Worm (Caenorhabditis elegans) whole organism, L3 larva: ENCODE data around the gene C03H5.5.

Experiments
- R02D3.7 ChIP-seq: fragments of 150-350 bp; optimal IDR thresholded peaks from 2 replicates; lab custom pipeline; 2014; ENCODE audit warnings: missing biosample characterization, missing genetic modification characterization
- aly-2 ChIP-seq: fragments of 150-350 bp; optimal IDR thresholded peaks from 2 replicates; lab custom pipeline; 2014; ENCODE audit warnings: missing biosample characterization, missing genetic modification characterization
- ama-1 ChIP-seq: fragments of 150-350 bp; optimal IDR thresholded peaks from 2 replicates; lab custom pipeline; 2018
- ceh-16 ChIP-seq: sonication (generic microtip); optimal IDR thresholded peaks from 2 replicates; lab custom pipeline; 2017; ENCODE audit warnings: missing biosample characterization, missing genetic modification characterization
- ceh-28 ChIP-seq: fragments of 150-350 bp; optimal IDR thresholded peaks from 2 replicates; lab custom pipeline; 2014; ENCODE audit warnings: missing biosample characterization, missing genetic modification reagents, missing genetic modification characterization
- daf-12 ChIP-seq: fragments of 150-350 bp; optimal IDR thresholded peaks from 2 replicates; lab custom pipeline; 2014; ENCODE audit warnings: missing biosample characterization, missing genetic modification reagents, missing genetic modification characterization
- egl-27 ChIP-seq: sonication (generic microtip); optimal IDR thresholded peaks from 4 replicates; lab custom pipeline; 2017; ENCODE audit warnings: missing biosample characterization, missing genetic modification reagents, missing genetic modification characterization
- egl-5 ChIP-seq: fragments of 150-350 bp; optimal IDR thresholded peaks from 2 replicates; lab custom pipeline; 2017; ENCODE audit warnings: missing biosample characterization, missing genetic modification reagents, missing genetic modification characterization, inconsistent platforms
- elt-1 ChIP-seq: fragments of 150-350 bp; optimal IDR thresholded peaks from 2 replicates; lab custom pipeline; 2014; ENCODE audit warnings: missing biosample characterization, missing genetic modification characterization
- elt-2 ChIP-seq: sonication (generic microtip); optimal IDR thresholded peaks from 2 replicates; lab custom pipeline; 2016; ENCODE audit warnings: missing genetic modification reagents, mild to moderate bottlenecking, missing genetic modification characterization, missing compliant biosample characterization
- elt-3 ChIP-seq, 3 experiments: fragments of 150-350 bp in 1 of 3; sonication (generic microtip) in 2 of 3; optimal IDR thresholded peaks; 2 replicates in 2 of 3; 4 replicates in 1 of 3; lab custom pipeline; 2014 to 2017; ENCODE audit warnings: missing biosample characterization in 3 of 3, missing genetic modification characterization in 3 of 3
- fkh-10 ChIP-seq: sonication (generic microtip); optimal IDR thresholded peaks from 2 replicates; lab custom pipeline; 2017; ENCODE audit warnings: missing biosample characterization, missing genetic modification reagents, missing genetic modification characterization
- fkh-2 ChIP-seq: fragments of 150-350 bp; optimal IDR thresholded peaks from 2 replicates; lab custom pipeline; 2014; ENCODE audit warnings: missing biosample characterization, missing genetic modification reagents, missing genetic modification characterization
- fos-1 ChIP-seq: fragments of 150-350 bp; optimal IDR thresholded peaks from 2 replicates; lab custom pipeline; 2014; ENCODE audit warnings: missing biosample characterization, missing genetic modification characterization
- hmg-11 ChIP-seq: sonication (generic microtip); optimal IDR thresholded peaks from 2 replicates; lab custom pipeline; 2016; ENCODE audit warnings: missing genetic modification characterization, missing compliant biosample characterization
- jun-1 ChIP-seq: fragments of 150-350 bp; optimal IDR thresholded peaks from 2 replicates; lab custom pipeline; 2014; ENCODE audit warnings: missing biosample characterization, missing genetic modification reagents, missing genetic modification characterization
- lin-15B ChIP-seq: fragments of 150-350 bp; optimal IDR thresholded peaks from 2 replicates; lab custom pipeline; 2014; ENCODE audit warnings: missing biosample characterization, missing genetic modification characterization
- lin-39 ChIP-seq: fragments of 150-350 bp; optimal IDR thresholded peaks from 2 replicates; lab custom pipeline; 2018; ENCODE audit warnings: missing biosample characterization, missing genetic modification reagents, missing genetic modification characterization
- lsy-12 ChIP-seq: sonication (generic microtip); optimal IDR thresholded peaks from 2 replicates; lab custom pipeline; 2016; ENCODE audit warnings: mild to moderate bottlenecking, missing genetic modification characterization, missing compliant biosample characterization
- mdl-1 ChIP-seq: fragments of 150-350 bp; optimal IDR thresholded peaks from 2 replicates; lab custom pipeline; 2014; ENCODE audit warnings: missing biosample characterization, missing genetic modification characterization
- nfya-1 ChIP-seq: sonication (generic microtip); optimal IDR thresholded peaks from 2 replicates; lab custom pipeline; 2017; ENCODE audit warnings: missing genetic modification characterization, mild to moderate bottlenecking, missing compliant biosample characterization, antibody characterized with exemption, moderate library complexity; ENCODE audit not compliant: insufficient read depth
- nhr-11 ChIP-seq: fragments of 150-350 bp; optimal IDR thresholded peaks from 2 replicates; lab custom pipeline; 2014; ENCODE audit warnings: missing biosample characterization, missing genetic modification characterization
- nhr-12 ChIP-seq: fragments of 150-350 bp; optimal IDR thresholded peaks from 2 replicates; lab custom pipeline; 2014; ENCODE audit warnings: missing biosample characterization, missing genetic modification characterization
- nhr-23 ChIP-seq: fragments of 150-350 bp; optimal IDR thresholded peaks from 2 replicates; lab custom pipeline; 2014; ENCODE audit warnings: missing biosample characterization, missing genetic modification reagents, missing genetic modification characterization
- nhr-25 ChIP-seq: sonication (generic microtip); optimal IDR thresholded peaks from 2 replicates; lab custom pipeline; 2017; ENCODE audit warnings: missing biosample characterization, missing genetic modification characterization
- nhr-43 ChIP-seq: sonication (generic microtip); optimal IDR thresholded peaks from 2 replicates; lab custom pipeline; 2016; ENCODE audit warnings: mild to moderate bottlenecking, missing genetic modification characterization, missing compliant biosample characterization; ENCODE audit not compliant: poor library complexity, severe bottlenecking
- nhr-67 ChIP-seq: fragments of 150-350 bp; optimal IDR thresholded peaks from 2 replicates; lab custom pipeline; 2014; ENCODE audit warnings: missing biosample characterization, missing genetic modification characterization
- nhr-76 ChIP-seq: fragments of 150-350 bp; sonication (generic microtip); optimal IDR thresholded peaks from 5 replicates; lab custom pipeline; 2014; ENCODE audit warnings: missing biosample characterization, missing genetic modification characterization
- pha-4 ChIP-seq: fragments of 150-350 bp; optimal IDR thresholded peaks from 2 replicates; lab custom pipeline; 2014; ENCODE audit warnings: missing biosample characterization, missing genetic modification reagents, missing genetic modification characterization
- pqm-1 ChIP-seq: fragments of 150-350 bp; optimal IDR thresholded peaks from 2 replicates; lab custom pipeline; 2017; ENCODE audit warnings: missing biosample characterization, missing genetic modification characterization, inconsistent platforms
- sea-2 ChIP-seq: fragments of 150-350 bp; sonication (generic microtip); optimal IDR thresholded peaks from 4 replicates; lab custom pipeline; 2014; ENCODE audit warnings: missing biosample characterization, missing genetic modification reagents, missing genetic modification characterization
- snpc-4 ChIP-seq: fragments of 150-350 bp; optimal IDR thresholded peaks from 2 replicates; lab custom pipeline; 2014; ENCODE audit warnings: missing biosample characterization, missing genetic modification characterization
- unc-39 ChIP-seq: sonication (generic microtip); optimal IDR thresholded peaks from 4 replicates; lab custom pipeline; 2017; ENCODE audit warnings: missing biosample characterization, missing genetic modification characterization
- unc-62 ChIP-seq: fragments of 150-350 bp; sonication (generic microtip); optimal IDR thresholded peaks from 4 replicates; lab custom pipeline; 2014; ENCODE audit warnings: missing biosample characterization, missing genetic modification reagents, missing genetic modification characterization
- zag-1 ChIP-seq: fragments of 150-350 bp; optimal IDR thresholded peaks from 2 replicates; lab custom pipeline; 2014; ENCODE audit warnings: missing biosample characterization, missing genetic modification characterization
- ztf-11 ChIP-seq: fragments of 150-350 bp; optimal IDR thresholded peaks from 2 replicates; lab custom pipeline; 2014; ENCODE audit warnings: missing biosample characterization, missing genetic modification characterization
- ztf-4 ChIP-seq: fragments of 150-350 bp; optimal IDR thresholded peaks from 2 replicates; lab custom pipeline; 2014; ENCODE audit warnings: missing biosample characterization, missing genetic modification characterization

C03H5.5 gene

DNA sequence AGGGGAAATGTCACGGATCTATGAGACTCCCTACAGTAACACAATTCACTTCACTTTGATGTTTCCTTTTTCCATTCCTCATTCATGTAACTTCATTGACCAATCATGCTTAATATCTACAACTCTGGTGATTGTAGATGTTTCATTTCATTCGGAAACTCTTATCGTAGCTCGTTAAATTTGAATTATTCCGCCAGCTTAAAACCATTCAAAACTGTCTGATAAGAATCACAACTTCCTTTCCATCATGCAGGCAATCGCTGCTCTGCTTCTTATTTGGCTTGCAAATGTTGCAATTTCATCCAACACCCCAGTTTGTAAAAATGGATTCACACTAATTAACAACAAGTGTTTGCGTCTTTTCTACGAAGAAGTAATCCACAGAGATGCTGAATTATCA, 17.3 kb upstream of the C03H5.5 start, which contains the start of gene clec-10:
clec-10 (plus strand) TSS at position 244 of the 400 bp plus-strand sequence.
- TF ChIP-seq fkh-10 (no peak), elt-2 (tag; lab: Kevin White, UChicago) (peak; percentile 62), unc-62 (no peak), pqm-1 (tag; lab: Kevin White, UChicago) (peak; percentile 43), nhr-12 (tag; lab: Kevin White, UChicago) (no peak), ceh-16 (tag; lab: Kevin White, UChicago) (no peak)

DNA sequence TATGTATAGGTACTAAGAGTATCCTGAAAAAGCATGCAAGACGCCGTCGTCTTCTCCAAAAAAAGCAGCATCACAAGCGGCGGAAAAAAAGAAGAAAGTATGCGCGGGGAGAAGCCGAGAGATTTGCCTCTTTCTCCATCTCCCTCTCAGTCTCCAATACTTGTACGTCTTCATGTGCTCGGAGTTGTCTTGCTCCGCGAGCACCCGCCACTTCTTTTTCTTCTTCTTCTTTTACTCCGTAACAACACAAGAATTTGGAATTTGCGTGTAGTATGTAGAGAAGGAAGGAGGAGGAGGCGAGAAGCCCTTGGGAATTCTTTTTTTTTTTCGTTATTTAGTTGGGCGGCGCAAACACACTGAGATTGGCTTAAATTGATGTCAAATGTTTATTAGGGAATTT, 16.1 kb upstream of the C03H5.5 start:
- TF ChIP-seq pqm-1 (tag; lab: Kevin White, UChicago) (no peak), egl-5 (tag; lab: Kevin White, UChicago) (no peak), lin-39 (tag; lab: Kevin White, UChicago) (peak; percentile 20), fos-1 (tag; lab: Kevin White, UChicago) (no peak), hmg-11 (tag; lab: Kevin White, UChicago) (peak; percentile 77), lin-15B (tag; lab: Kevin White, UChicago) (peak; percentile 8), nfya-1 (tag; lab: Kevin White, UChicago) (peak; percentile 57), sea-2 (GFP tag; lab: Kevin White, UChicago) (no peak), ztf-11 (tag; lab: Kevin White, UChicago) (no peak), fkh-10 (peak; percentile 46)

DNA sequence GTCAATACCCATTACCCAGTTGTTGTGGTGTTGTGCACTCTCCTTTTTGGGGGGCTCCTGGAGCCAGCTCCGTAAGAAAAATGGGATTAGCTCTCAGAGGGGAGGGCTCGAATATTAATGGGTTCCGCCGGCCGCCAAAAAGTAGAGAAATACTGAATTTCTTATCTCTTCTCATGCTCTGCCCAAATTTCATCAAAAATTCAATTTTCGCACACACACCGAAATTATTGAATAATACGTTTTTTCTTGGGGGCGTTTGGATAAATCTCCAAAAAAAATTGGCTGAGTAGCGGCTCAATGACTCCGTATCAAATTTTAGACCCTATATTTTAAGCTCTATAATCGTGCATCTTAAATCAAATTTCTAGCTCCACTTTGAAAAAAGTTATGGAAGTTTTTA, 15.0 kb upstream of the C03H5.5 start:
- TF ChIP-seq lin-39 (tag; lab: Kevin White, UChicago) (peak; percentile 41), nhr-67 (tag; lab: Kevin White, UChicago) (no peak), R02D3.7 (tag; lab: Kevin White, UChicago) (no peak), nhr-23 (tag; lab: Kevin White, UChicago) (no peak), egl-5 (tag; lab: Kevin White, UChicago) (peak; percentile 1), nhr-43 (tag; lab: Kevin White, UChicago) (no peak)

DNA sequence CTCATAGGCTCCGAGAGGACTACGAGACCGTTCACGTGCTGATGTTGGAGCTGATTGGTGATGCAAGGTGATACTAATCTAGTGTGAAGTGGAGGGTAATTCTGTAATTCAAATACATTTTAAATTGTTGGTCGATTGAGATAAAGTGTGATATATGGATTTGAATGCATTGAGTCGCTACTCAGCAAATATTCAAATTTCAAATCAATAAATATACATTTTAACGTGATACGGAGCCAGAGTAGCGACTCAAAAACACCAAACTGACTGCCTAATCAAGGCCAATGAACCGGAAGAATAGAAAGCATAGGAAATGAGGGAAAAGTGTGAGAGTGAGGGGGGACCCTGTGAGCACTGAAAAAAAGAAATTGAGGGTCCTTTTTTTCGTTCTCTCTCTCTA, 14.2 kb upstream of the C03H5.5 start, which contains the start of gene C03H5.6:
C03H5.6 (minus strand) TSS at position 101 of the 400 bp plus-strand sequence.
- TF ChIP-seq nhr-43 (tag; lab: Kevin White, UChicago) (no peak), aly-2 (tag; lab: Kevin White, UChicago) (no peak), fos-1 (tag; lab: Kevin White, UChicago) (no peak), egl-27 (tag; lab: Kevin White, UChicago) (no peak), R02D3.7 (tag; lab: Kevin White, UChicago) (no peak), ama-1 (no peak), jun-1 (tag; lab: Kevin White, UChicago) (no peak), nfya-1 (tag; lab: Kevin White, UChicago) (no peak), lin-15B (tag; lab: Kevin White, UChicago) (no peak), pqm-1 (tag; lab: Kevin White, UChicago) (no peak), pha-4 (tag; lab: Kevin White, UChicago) (no peak), sea-2 (GFP tag; lab: Kevin White, UChicago) (no peak), ztf-4 (no peak), hmg-11 (tag; lab: Kevin White, UChicago) (no peak), nhr-12 (tag; lab: Kevin White, UChicago) (no peak)

ce11 chrII:388533-388932, 3.4 kb upstream of the C03H5.5 start, which contains the start of gene nstp-4:
TSS of gene nstp-4 (plus strand) at chrII:388833.
- TF ChIP-seq nhr-25 (tag; lab: Kevin White, UChicago) (no peak), fkh-2 (tag; lab: Kevin White, UChicago) (no peak), zag-1 (tag; lab: Kevin White, UChicago) (no peak), ama-1 (no peak), daf-12 (tag; lab: Kevin White, UChicago) (no peak), elt-3 (tag; optimal IDR thresholded peaks at IDR 0.05; lab: Kevin White, UChicago) (no peak), egl-27 (tag; lab: Kevin White, UChicago) (no peak), nhr-76 (tag; lab: Kevin White, UChicago) (no peak), lsy-12 (tag; lab: Kevin White, UChicago) (no peak), nhr-43 (tag; lab: Kevin White, UChicago) (no peak), nfya-1 (tag; lab: Kevin White, UChicago) (no peak), hmg-11 (tag; lab: Kevin White, UChicago) (no peak), pha-4 (tag; lab: Kevin White, UChicago) (no peak), unc-39 (no peak), ceh-28 (tag; lab: Kevin White, UChicago) (no peak), snpc-4 (tag; lab: Kevin White, UChicago) (no peak), lin-39 (tag; lab: Kevin White, UChicago) (no peak), mdl-1 (tag; lab: Kevin White, UChicago) (no peak), nhr-11 (tag; lab: Kevin White, UChicago) (no peak), elt-1 (no peak)
